Worm (Caenorhabditis elegans) whole organism, L4 larva: ENCODE data around the gene lpin-1.

Experiments
- D1046.2 ChIP-seq: fragments of 200-800 bp; sonication (Bioruptor generic); IDR thresholded peaks from 2 replicates; pipeline ENCODE4 v1.3.6; 2022; ENCODE audit warnings: missing genetic modification characterization, missing compliant biosample characterization
- F26F4.8 ChIP-seq: fragments of 200-800 bp; sonication (Bioruptor generic); conservative IDR thresholded peaks from 2 replicates; pipeline ENCODE4 v1.3.6; 2022; ENCODE audit warnings: missing genetic modification characterization, missing compliant biosample characterization
- R02D3.7 ChIP-seq: fragments of 150-350 bp; sonication (generic microtip); optimal IDR thresholded peaks from 3 replicates; lab custom pipeline; 2014; ENCODE audit warnings: missing biosample characterization, missing genetic modification characterization
- T20F7.1 ChIP-seq: fragments of 200-800 bp; sonication (Bioruptor generic); optimal IDR thresholded peaks from 2 replicates; lab custom pipeline; 2018; ENCODE audit warnings: mild to moderate bottlenecking, missing genetic modification characterization, missing compliant biosample characterization
- T26A8.4 ChIP-seq: fragments of 200-800 bp; sonication (Bioruptor generic); IDR thresholded peaks from 2 replicates; pipeline ENCODE4 v1.3.6; 2022; ENCODE audit warnings: missing genetic modification characterization, missing compliant biosample characterization
- Y48G9A.11 ChIP-seq: fragments of 200-800 bp; sonication (Bioruptor generic); IDR thresholded peaks from 2 replicates; pipeline ENCODE4 v1.3.6; 2022; ENCODE audit warnings: missing genetic modification reagents, missing genetic modification characterization, missing compliant biosample characterization
- ama-1 ChIP-seq: fragments of 150-350 bp; optimal IDR thresholded peaks from 2 replicates; lab custom pipeline; 2014; ENCODE audit warnings: inconsistent platforms, mixed read lengths
- arid-1 ChIP-seq: fragments of 200-800 bp; sonication (Bioruptor generic); conservative IDR thresholded peaks from 2 replicates; pipeline ENCODE4 v1.3.6; 2022; ENCODE audit warnings: missing genetic modification reagents, missing genetic modification characterization, missing compliant biosample characterization
- ceh-62 ChIP-seq: sonication (generic microtip); optimal IDR thresholded peaks from 2 replicates; lab custom pipeline; 2017; ENCODE audit warnings: missing biosample characterization, missing genetic modification characterization
- ceh-82 ChIP-seq: sonication (generic microtip); optimal IDR thresholded peaks from 2 replicates; lab custom pipeline; 2017; ENCODE audit warnings: missing biosample characterization, missing genetic modification characterization
- ces-1 ChIP-seq: fragments of 150-350 bp; sonication (generic microtip); optimal IDR thresholded peaks from 4 replicates; lab custom pipeline; 2014; ENCODE audit warnings: missing biosample characterization, missing genetic modification reagents, missing genetic modification characterization
- daf-8 ChIP-seq: fragments of 200-800 bp; sonication (Bioruptor generic); IDR thresholded peaks from 2 replicates; pipeline ENCODE4 v1.3.6; 2022; ENCODE audit warnings: missing genetic modification characterization, missing compliant biosample characterization
- dmd-6 ChIP-seq: fragments of 200-800 bp; sonication (Bioruptor generic); IDR thresholded peaks from 2 replicates; pipeline ENCODE4 v1.3.6; 2022; ENCODE audit warnings: missing genetic modification reagents, missing genetic modification characterization, missing compliant biosample characterization
- dmd-8 ChIP-seq: fragments of 200-800 bp; sonication (Bioruptor generic); IDR thresholded peaks from 2 replicates; pipeline ENCODE4 v1.3.6; 2022; ENCODE audit warnings: missing genetic modification characterization, missing compliant biosample characterization
- gei-8 ChIP-seq: fragments of 200-800 bp; sonication (Bioruptor generic); optimal IDR thresholded peaks from 2 replicates; lab custom pipeline; 2018; ENCODE audit warnings: mild to moderate bottlenecking, missing genetic modification characterization, missing compliant biosample characterization
- hif-1 ChIP-seq, 2 experiments: sonication (generic microtip); optimal IDR thresholded peaks; 2 replicates each; lab custom pipeline; 2016 to 2017; ENCODE audit warnings: missing compliant biosample characterization in 2 of 2, missing genetic modification characterization in 2 of 2, missing genetic modification reagents in 2 of 2, missing genotype in 2 of 2, mild to moderate bottlenecking in 1 of 2
- hmg-1.1 ChIP-seq: fragments of 200-800 bp; sonication (Bioruptor generic); IDR thresholded peaks from 2 replicates; pipeline ENCODE4 v1.3.6; 2022; ENCODE audit warnings: missing genetic modification reagents, missing genetic modification characterization, missing compliant biosample characterization
- lim-7 ChIP-seq: fragments of 200-800 bp; sonication (Bioruptor generic); IDR thresholded peaks from 2 replicates; pipeline ENCODE4 v1.3.6; 2022; ENCODE audit warnings: missing genetic modification characterization, missing compliant biosample characterization
- lin-15B ChIP-seq: fragments of 150-350 bp; sonication (generic microtip); optimal IDR thresholded peaks from 3 replicates; lab custom pipeline; 2014; ENCODE audit warnings: missing biosample characterization, missing genetic modification characterization
- lin-29 ChIP-seq: fragments of 200-800 bp; sonication (Bioruptor generic); IDR thresholded peaks from 2 replicates; pipeline ENCODE4 v1.3.6; 2022; ENCODE audit warnings: missing genetic modification reagents, missing genetic modification characterization, missing compliant biosample characterization
- lin-38 ChIP-seq: fragments of 200-800 bp; sonication (Bioruptor generic); IDR thresholded peaks from 2 replicates; pipeline ENCODE4 v1.3.6; 2022; ENCODE audit warnings: missing genetic modification reagents, missing genetic modification characterization, missing compliant biosample characterization
- madf-5 ChIP-seq, 2 experiments: fragments of 200-800 bp; sonication (Bioruptor generic); IDR thresholded peaks; 2 replicates each; pipeline ENCODE4 v1.3.6; 2022; ENCODE audit warnings: missing compliant biosample characterization in 2 of 2, missing genetic modification characterization in 2 of 2
- mdt-29 ChIP-seq: fragments of 200-800 bp; sonication (Bioruptor generic); IDR thresholded peaks from 2 replicates; pipeline ENCODE4 v1.3.6; 2022; ENCODE audit warnings: missing genetic modification reagents, missing genetic modification characterization, missing compliant biosample characterization
- mep-1 ChIP-seq: fragments of 150-350 bp; sonication (generic microtip); optimal IDR thresholded peaks from 3 replicates; lab custom pipeline; 2014; ENCODE audit warnings: missing biosample characterization, missing genetic modification characterization
- mes-2 ChIP-seq: sonication (generic microtip); optimal IDR thresholded peaks from 2 replicates; lab custom pipeline; 2016; ENCODE audit warnings: missing genotype, mild to moderate bottlenecking, missing genetic modification characterization, missing compliant biosample characterization; ENCODE audit not compliant: poor library complexity, severe bottlenecking
- mxl-3 ChIP-seq: fragments of 200-800 bp; sonication (Bioruptor generic); optimal IDR thresholded peaks from 2 replicates; lab custom pipeline; 2018; ENCODE audit warnings: mild to moderate bottlenecking, missing genetic modification characterization, missing compliant biosample characterization
- nhr-10 ChIP-seq: fragments of 150-350 bp; optimal IDR thresholded peaks from 2 replicates; lab custom pipeline; 2014; ENCODE audit warnings: missing biosample characterization, missing genetic modification characterization
- nhr-102 ChIP-seq: sonication (generic microtip); optimal IDR thresholded peaks from 2 replicates; lab custom pipeline; 2016; ENCODE audit warnings: mild to moderate bottlenecking, missing genetic modification characterization, moderate library complexity, missing compliant biosample characterization
- nhr-237 ChIP-seq: sonication (generic microtip); optimal IDR thresholded peaks from 2 replicates; lab custom pipeline; 2017; ENCODE audit warnings: missing biosample characterization, missing genetic modification characterization
- nhr-25 ChIP-seq: sonication (generic microtip); optimal IDR thresholded peaks from 2 replicates; lab custom pipeline; 2017; ENCODE audit warnings: missing genetic modification characterization, mild to moderate bottlenecking, missing compliant biosample characterization, antibody characterized with exemption, moderate library complexity, borderline replicate concordance; ENCODE audit not compliant: insufficient read depth
- nhr-28 ChIP-seq: fragments of 150-350 bp; optimal IDR thresholded peaks from 2 replicates; lab custom pipeline; 2014; ENCODE audit warnings: missing biosample characterization, missing genetic modification characterization
- nhr-41 ChIP-seq: fragments of 200-800 bp; sonication (Bioruptor generic); IDR thresholded peaks from 2 replicates; pipeline ENCODE4 v1.3.6; 2022; ENCODE audit warnings: missing genetic modification reagents, missing genetic modification characterization, missing compliant biosample characterization
- nhr-42 ChIP-seq: fragments of 200-800 bp; sonication (Bioruptor generic); IDR thresholded peaks from 2 replicates; pipeline ENCODE4 v1.3.6; 2022; ENCODE audit warnings: missing genetic modification characterization, missing compliant biosample characterization
- nhr-48 ChIP-seq: sonication (generic microtip); optimal IDR thresholded peaks from 2 replicates; lab custom pipeline; 2016; ENCODE audit warnings: mild to moderate bottlenecking, missing genetic modification characterization, missing compliant biosample characterization
- nhr-77 ChIP-seq: fragments of 150-350 bp; optimal IDR thresholded peaks from 2 replicates; lab custom pipeline; 2014; ENCODE audit warnings: missing biosample characterization, missing genetic modification characterization
- php-3 ChIP-seq: fragments of 200-800 bp; sonication (Bioruptor generic); IDR thresholded peaks from 2 replicates; pipeline ENCODE4 v1.3.6; 2022; ENCODE audit warnings: missing genetic modification reagents, missing genetic modification characterization, missing compliant biosample characterization
- rbr-2 ChIP-seq: sonication (generic microtip); optimal IDR thresholded peaks from 2 replicates; lab custom pipeline; 2016; ENCODE audit warnings: missing genotype, missing genetic modification characterization, missing compliant biosample characterization
- saeg-2 ChIP-seq: fragments of 200-800 bp; sonication (Bioruptor generic); IDR thresholded peaks from 2 replicates; pipeline ENCODE4 v1.3.6; 2022; ENCODE audit warnings: missing genetic modification reagents, missing genetic modification characterization, missing compliant biosample characterization
- set-16 ChIP-seq: fragments of 200-800 bp; sonication (Bioruptor generic); IDR thresholded peaks from 2 replicates; pipeline ENCODE4 v1.3.6; 2022; ENCODE audit warnings: missing genetic modification reagents, missing genetic modification characterization, missing compliant biosample characterization
- skn-1 ChIP-seq: fragments of 150-350 bp; optimal IDR thresholded peaks from 2 replicates; lab custom pipeline; 2014; ENCODE audit warnings: missing biosample characterization, missing genetic modification characterization
- snpc-1.2 ChIP-seq: fragments of 200-800 bp; sonication (Bioruptor generic); IDR thresholded peaks from 2 replicates; pipeline ENCODE4 v1.3.6; 2022; ENCODE audit warnings: missing genetic modification reagents, missing genetic modification characterization, missing compliant biosample characterization
- spr-1 ChIP-seq: sonication (generic microtip); optimal IDR thresholded peaks from 2 replicates; lab custom pipeline; 2016; ENCODE audit warnings: mild to moderate bottlenecking, missing genetic modification characterization, missing compliant biosample characterization
- tag-97 ChIP-seq: fragments of 200-800 bp; sonication (Bioruptor generic); IDR thresholded peaks from 2 replicates; pipeline ENCODE4 v1.3.6; 2022; ENCODE audit warnings: missing genetic modification characterization, missing compliant biosample characterization
- tra-1 ChIP-seq: fragments of 200-800 bp; sonication (Bioruptor generic); IDR thresholded peaks from 2 replicates; pipeline ENCODE4 v1.3.6; 2022; ENCODE audit warnings: missing genetic modification reagents, missing genetic modification characterization, missing compliant biosample characterization
- unc-130 ChIP-seq: sonication (generic microtip); optimal IDR thresholded peaks from 2 replicates; lab custom pipeline; 2016; ENCODE audit warnings: missing genetic modification reagents, missing genetic modification characterization, missing compliant biosample characterization
- unc-39 ChIP-seq: sonication (generic microtip); optimal IDR thresholded peaks from 2 replicates; lab custom pipeline; 2017; ENCODE audit warnings: missing biosample characterization, missing genetic modification characterization
- vab-7 ChIP-seq: fragments of 200-800 bp; sonication (Bioruptor generic); IDR thresholded peaks from 2 replicates; pipeline ENCODE4 v1.3.6; 2022; ENCODE audit warnings: missing genetic modification reagents, missing genetic modification characterization, missing compliant biosample characterization
- zag-1 ChIP-seq: fragments of 150-350 bp; optimal IDR thresholded peaks from 2 replicates; lab custom pipeline; 2014; ENCODE audit warnings: missing biosample characterization, missing genetic modification characterization
- zfp-3 ChIP-seq: fragments of 200-800 bp; sonication (Bioruptor generic); conservative IDR thresholded peaks from 2 replicates; pipeline ENCODE4 v1.3.6; 2022; ENCODE audit warnings: missing genetic modification reagents, missing genetic modification characterization, missing compliant biosample characterization
- zip-2 ChIP-seq: fragments of 150-350 bp; optimal IDR thresholded peaks from 2 replicates; lab custom pipeline; 2014; ENCODE audit warnings: missing biosample characterization, missing genetic modification characterization
- ztf-11 ChIP-seq: fragments of 150-350 bp; optimal IDR thresholded peaks from 2 replicates; lab custom pipeline; 2014; ENCODE audit warnings: missing biosample characterization, missing genetic modification characterization
- ztf-7 ChIP-seq: fragments of 150-350 bp; optimal IDR thresholded peaks from 2 replicates; lab custom pipeline; 2014; ENCODE audit warnings: missing biosample characterization, missing genetic modification characterization

lpin-1 gene

ce11 chrV:13658577-13658976 lies 4.6 kb upstream of the lpin-1 start (continued):
- TF ChIP-seq ceh-82 (tag; lab: Kevin White, UChicago) (no peak), Y48G9A.11 (GFP tag; lab: Robert Waterston, UW) (no peak), nhr-102 (tag; lab: Kevin White, UChicago) (peak; percentile 91), T26A8.4 (GFP tag; lab: Robert Waterston, UW) (peak; percentile 68), T20F7.1 (peak; percentile 51), zfp-3 (GFP tag; lab: Robert Waterston, UW) (no peak; the same call in none of the 2 replicates), zag-1 (tag; lab: Kevin White, UChicago) (no peak), R02D3.7 (no peak), daf-8 (GFP tag; lab: Robert Waterston, UW) (no peak), ama-1 (lab: Kevin White, UChicago) (no peak), vab-7 (GFP tag; lab: Robert Waterston, UW) (peak; percentile 63; the same call in 1 of the 2 replicates), unc-39 (tag; lab: Kevin White, UChicago) (no peak), madf-5 (GFP tag; IDR thresholded peaks at IDR 0.05; lab: Robert Waterston, UW) (peak in 1 of 2 experiments; percentile 41; a peak in 1 of 4 replicates), lin-38 (GFP tag; lab: Robert Waterston, UW) (peak; percentile 43), lim-7 (GFP tag; lab: Robert Waterston, UW) (no peak), tra-1 (peak; percentile 99), unc-130 (no peak), dmd-8 (GFP tag; lab: Robert Waterston, UW) (no peak), lin-15B (tag; lab: Kevin White, UChicago) (no peak), hif-1 (tag; optimal IDR thresholded peaks at IDR 0.05; lab: Kevin White, UChicago) (peak; percentile 67 to 82), mdt-29 (GFP tag; lab: Robert Waterston, UW) (peak; percentile 96), arid-1 (GFP tag; lab: Robert Waterston, UW) (no peak), F26F4.8 (GFP tag; lab: Robert Waterston, UW) (no peak), mep-1 (tag; lab: Kevin White, UChicago) (peak; percentile 89), nhr-10 (tag; lab: Kevin White, UChicago) (peak; percentile 52), dmd-6 (GFP tag; lab: Robert Waterston, UW) (peak; percentile 99), ztf-11 (tag; lab: Kevin White, UChicago) (no peak), hmg-1.1 (peak; percentile 76), snpc-1.2 (GFP tag; lab: Robert Waterston, UW) (no peak), set-16 (GFP tag; lab: Robert Waterston, UW) (peak; percentile 47; the same call in 1 of the 2 replicates), nhr-237 (tag; lab: Kevin White, UChicago) (no peak), nhr-28 (tag; lab: Kevin White, UChicago) (peak; percentile 95), nhr-42 (0 out of 2 replicates have a peak, but pooled peaks have one; percentile 59), mxl-3 (GFP tag; lab: Kevin White, UChicago) (peak; percentile 99), php-3 (peak; percentile 83), nhr-41 (GFP tag; lab: Robert Waterston, UW) (no peak), ztf-7 (tag; lab: Kevin White, UChicago) (peak; percentile 59), nhr-48 (tag; lab: Kevin White, UChicago) (peak; percentile 96), D1046.2 (GFP tag; lab: Robert Waterston, UW) (peak; percentile 84), gei-8 (GFP tag; lab: Kevin White, UChicago) (peak; percentile 89), skn-1 (tag; lab: Kevin White, UChicago) (no peak), zip-2 (no peak), rbr-2 (tag; lab: Kevin White, UChicago) (peak; percentile 38), lin-29 (GFP tag; lab: Robert Waterston, UW) (peak; percentile 37; the same call in 1 of the 2 replicates), ceh-62 (tag; lab: Kevin White, UChicago) (no peak), saeg-2 (GFP tag; lab: Robert Waterston, UW) (peak; percentile 93), tag-97 (no peak), nhr-77 (tag; lab: Kevin White, UChicago) (peak; percentile 81), mes-2 (tag; lab: Kevin White, UChicago) (peak; percentile 62), nhr-25 (tag; lab: Kevin White, UChicago) (peak; percentile 21), spr-1 (tag; lab: Kevin White, UChicago) (peak; percentile 30), ces-1 (no peak)
